Fruit fly (Drosophila melanogaster): ENCODE data around the gene Rhau.

Gene Rhau

dm6 chr2L:20714468-20715404 is 43.0 kb downstream of the Rhau start, which contains the start of gene Hr38 (continued):
- TF ChIP-seq Asciz (GFP tag; optimal IDR thresholded peaks at IDR 0.05), result no peak
- no peak for TF ChIP-seq CG14050 (GFP tag; IDR thresholded peaks at IDR 0.05)
- TF ChIP-seq CG6813 (GFP tag; optimal IDR thresholded peaks at IDR 0.05), result peak; percentile 18
- TF ChIP-seq stwl (tag; optimal IDR thresholded peaks at IDR 0.05), result no peak
- TF ChIP-seq Blimp-1 (GFP tag; optimal IDR thresholded peaks at IDR 0.05), result peak; percentile 99
- TF ChIP-seq Hr51 (GFP tag; optimal IDR thresholded peaks at IDR 0.05), result peak in 1 of 2 experiments; percentile 61
- 0 out of 2 replicates have a peak, but pooled peaks have one; percentile 8 for TF ChIP-seq NFAT (GFP tag; IDR thresholded peaks at IDR 0.05)
- TF ChIP-seq odd (GFP tag; optimal IDR thresholded peaks at IDR 0.05), result no peak
- no peak for TF ChIP-seq CG17829 (tag; optimal IDR thresholded peaks at IDR 0.05)
- peak; percentile 29 for TF ChIP-seq fd3F (GFP tag; optimal IDR thresholded peaks at IDR 0.05)
- TF ChIP-seq CG1603 (tag; optimal IDR thresholded peaks at IDR 0.05), result peak; percentile 4
- no peak for TF ChIP-seq CG17612 (GFP tag; IDR thresholded peaks at IDR 0.05)
- peak; percentile 41 for TF ChIP-seq CG15514 (GFP tag; optimal IDR thresholded peaks at IDR 0.05)
- no peak for TF ChIP-seq crc (GFP tag; optimal IDR thresholded peaks at IDR 0.05)
- peak; percentile 73 for TF ChIP-seq dmrt99B (tag; optimal IDR thresholded peaks at IDR 0.05)
- no peak for TF ChIP-seq CG18011 (GFP tag; optimal IDR thresholded peaks at IDR 0.05)
- TF ChIP-seq mld (GFP tag; IDR thresholded peaks at IDR 0.05; ENCODE audit: partially characterized antibody), result no peak
- TF ChIP-seq otp (GFP tag; IDR thresholded peaks at IDR 0.05), result no peak; the same call in 2 of the 3 replicates
- no peak for TF ChIP-seq tll (GFP tag; optimal IDR thresholded peaks at IDR 0.05)
- TF ChIP-seq CG15073 (GFP tag; optimal IDR thresholded peaks at IDR 0.05), result no peak
- TF ChIP-seq CG12769 (tag; optimal IDR thresholded peaks at IDR 0.05), result peak; percentile 73
- TF ChIP-seq Neu2 (GFP tag; optimal IDR thresholded peaks at IDR 0.05; ENCODE audit: borderline replicate concordance), result no peak
- no peak for TF ChIP-seq repo (GFP tag; optimal IDR thresholded peaks at IDR 0.05)
- TF ChIP-seq zf30C (GFP tag; optimal IDR thresholded peaks at IDR 0.05), result peak; percentile 42
- no peak for TF ChIP-seq tio (GFP tag; optimal IDR thresholded peaks at IDR 0.05)
- TF ChIP-seq CG10209 (GFP tag; optimal IDR thresholded peaks at IDR 0.05), result peak; percentile 22
- no peak for TF ChIP-seq dan (GFP tag; IDR thresholded peaks at IDR 0.05)
- no peak for TF ChIP-seq Mad (GFP tag; optimal IDR thresholded peaks at IDR 0.05)
- TF ChIP-seq slbo (GFP tag; IDR thresholded peaks at IDR 0.05), result peak; percentile 72
- TF ChIP-seq tup (GFP tag; optimal IDR thresholded peaks at IDR 0.05), result no peak
- TF ChIP-seq gcm2 (GFP tag; optimal IDR thresholded peaks at IDR 0.05), result no peak
- no peak for TF ChIP-seq CG18262 (tag; optimal IDR thresholded peaks at IDR 0.05)
- peak; percentile 74 for TF ChIP-seq row (GFP tag; IDR thresholded peaks at IDR 0.05)
- no peak for TF ChIP-seq Ravus (GFP tag; IDR thresholded peaks at IDR 0.05)
- TF ChIP-seq CG3726 (GFP tag; IDR thresholded peaks at IDR 0.05), result 0 out of 3 replicates have a peak, but pooled peaks have one; percentile 43
- no peak for TF ChIP-seq lola (GFP tag; optimal IDR thresholded peaks at IDR 0.05)
- peak; percentile 99 for TF ChIP-seq Adf1 (GFP tag; IDR thresholded peaks at IDR 0.05)
- TF ChIP-seq Optix (GFP tag; IDR thresholded peaks at IDR 0.05), result no peak
- TF ChIP-seq CG8924 (tag; optimal IDR thresholded peaks at IDR 0.05), result peak; percentile 27
- TF ChIP-seq CG6689 (GFP tag; IDR thresholded peaks at IDR 0.05), result no peak
- peak; percentile 55 for TF ChIP-seq pho (GFP tag; optimal IDR thresholded peaks at IDR 0.05)
- TF ChIP-seq Deaf1 (tag; optimal IDR thresholded peaks at IDR 0.05), result peak; percentile 97
- TF ChIP-seq MBD-R2 (GFP tag; IDR thresholded peaks at IDR 0.05), result no peak
- peak in 1 of 2 experiments; percentile 8 for TF ChIP-seq bsh (GFP tag; optimal IDR thresholded peaks at IDR 0.05)
- peak; percentile 65 for TF ChIP-seq Sox102F (GFP tag; optimal IDR thresholded peaks at IDR 0.05)
- no peak for TF ChIP-seq dati (GFP tag; IDR thresholded peaks at IDR 0.05)
- TF ChIP-seq croc (GFP tag; conservative IDR thresholded peaks at IDR 0.05), result no peak

All from whole organism, embryonic.